Fruit fly (Drosophila melanogaster) whole organism, wandering third instar larva: ENCODE results near the gene MED27.

Experiments used
- Abd-B ChIP-seq: fragments of >200 bp; optimal IDR thresholded peaks from 2 replicates; lab custom pipeline; 2017; ENCODE audit warnings: missing biosample characterization, missing genetic modification characterization
- CG32264 ChIP-seq: fragments of 200-800 bp; sonication (Bioruptor generic); optimal IDR thresholded peaks from 2 replicates; lab custom pipeline; 2016; ENCODE audit warnings: missing biosample characterization, missing genetic modification characterization
- CG9705 ChIP-seq: fragments of 200-800 bp; sonication (Bioruptor generic); optimal IDR thresholded peaks from 2 replicates; lab custom pipeline; 2018; ENCODE audit warnings: missing biosample characterization, mild to moderate bottlenecking, missing genetic modification characterization
- CrebA ChIP-seq: fragments of 200-800 bp; sonication (Bioruptor generic); optimal IDR thresholded peaks from 2 replicates; lab custom pipeline; 2016; ENCODE audit warnings: missing biosample characterization, mild to moderate bottlenecking, missing genetic modification characterization, borderline replicate concordance
- Dfd ChIP-seq: fragments of >200 bp; optimal IDR thresholded peaks from 2 replicates; lab custom pipeline; 2017; ENCODE audit warnings: missing biosample characterization, missing genetic modification characterization
- Dif ChIP-seq: fragments of 200-275, 200-300 bp; sonication (Bioruptor generic); optimal IDR thresholded peaks from 2 replicates; lab custom pipeline; 2018; ENCODE audit warnings: missing biosample characterization, missing genetic modification characterization; ENCODE audit not compliant: partially characterized antibody
- GATAd ChIP-seq: sonication (Bioruptor generic); optimal IDR thresholded peaks from 2 replicates; lab custom pipeline; 2016; ENCODE audit warnings: missing biosample characterization, missing genetic modification characterization
- HLH106 ChIP-seq: fragments of 200-800 bp; optimal IDR thresholded peaks from 3 replicates; lab custom pipeline; 2019; ENCODE audit warnings: missing biosample characterization, mild to moderate bottlenecking, missing genetic modification characterization, moderate library complexity
- Hnf4 ChIP-seq: fragments of 200-800 bp; sonication (Bioruptor generic); optimal IDR thresholded peaks from 2 replicates; lab custom pipeline; 2016; ENCODE audit warnings: missing biosample characterization, mild to moderate bottlenecking, missing genetic modification characterization
- Hr78 ChIP-seq: fragments of >200 bp; optimal IDR thresholded peaks from 2 replicates; lab custom pipeline; 2017; ENCODE audit warnings: missing biosample characterization, missing genetic modification characterization
- Hr83 ChIP-seq: fragments of 200-300 bp; sonication (Bioruptor generic); optimal IDR thresholded peaks from 2 replicates; lab custom pipeline; 2016; ENCODE audit warnings: missing biosample characterization, mild to moderate bottlenecking, missing genetic modification characterization, moderate library complexity; ENCODE audit not compliant: poor library complexity, severe bottlenecking
- Jra ChIP-seq: sonication (Bioruptor generic); optimal IDR thresholded peaks from 2 replicates; lab custom pipeline; 2016; ENCODE audit warnings: missing biosample characterization, missing genetic modification characterization
- Mio ChIP-seq: sonication (Bioruptor generic); optimal IDR thresholded peaks from 2 replicates; lab custom pipeline; 2016; ENCODE audit warnings: missing biosample characterization, missing genetic modification characterization
- Myc ChIP-seq: fragments of >200 bp; optimal IDR thresholded peaks from 2 replicates; lab custom pipeline; 2017
- N ChIP-seq: fragments of >200 bp; optimal IDR thresholded peaks from 2 replicates; lab custom pipeline; 2018; ENCODE audit warnings: missing biosample characterization, missing external identifiers, missing genetic modification characterization
- OdsH ChIP-seq: fragments of 200-800 bp; sonication (Bioruptor generic); optimal IDR thresholded peaks from 2 replicates; lab custom pipeline; 2016; ENCODE audit warnings: missing biosample characterization, mild to moderate bottlenecking, missing genetic modification characterization
- Rel ChIP-seq, 2 experiments: fragments of 200-800 bp; sonication (Bioruptor generic) in 1 of 2; optimal IDR thresholded peaks; 2 replicates in 1 of 2; 3 replicates in 1 of 2; lab custom pipeline; 2016 to 2019; ENCODE audit warnings: mild to moderate bottlenecking in 2 of 2, missing biosample characterization in 2 of 2, missing genetic modification characterization in 2 of 2, moderate library complexity in 1 of 2
- Sp1 ChIP-seq: fragments of 200-800 bp; sonication (Bioruptor generic); optimal IDR thresholded peaks from 3 replicates; lab custom pipeline; 2019; ENCODE audit warnings: missing biosample characterization, mild to moderate bottlenecking, missing genetic modification characterization, moderate library complexity
- Vsx2 ChIP-seq: fragments of 200-300, 225-300 bp; sonication (Bioruptor generic); optimal IDR thresholded peaks from 2 replicates; lab custom pipeline; 2018; ENCODE audit warnings: missing biosample characterization, missing genetic modification characterization; ENCODE audit not compliant: partially characterized antibody
- br ChIP-seq: fragments of 200-800 bp; sonication (Bioruptor generic); optimal IDR thresholded peaks from 2 replicates; lab custom pipeline; 2016; ENCODE audit warnings: missing biosample characterization, missing genetic modification characterization
- brk ChIP-seq: fragments of 200-800 bp; sonication (Bioruptor generic); optimal IDR thresholded peaks from 2 replicates; lab custom pipeline; 2016; ENCODE audit warnings: missing biosample characterization, mild to moderate bottlenecking, missing genetic modification characterization
- dl ChIP-seq, 2 experiments: fragments of 175-275, 200-275 bp in 1 of 2; fragments of 200-275 bp in 1 of 2; sonication (Bioruptor generic); optimal IDR thresholded peaks; lab custom pipeline; 2018; ENCODE audit warnings: mild to moderate bottlenecking in 2 of 2, missing biosample characterization in 2 of 2, missing genetic modification characterization in 2 of 2, moderate library complexity in 2 of 2; ENCODE audit not compliant: partially characterized antibody in 2 of 2, insufficient read depth in 1 of 2
- dmrt93B ChIP-seq: fragments of 200-800 bp; sonication (Bioruptor generic); optimal IDR thresholded peaks from 2 replicates; lab custom pipeline; 2018; ENCODE audit warnings: missing biosample characterization, mild to moderate bottlenecking, missing genetic modification characterization
- dsf ChIP-seq: sonication (Bioruptor generic); optimal IDR thresholded peaks from 2 replicates; lab custom pipeline; 2016; ENCODE audit warnings: missing biosample characterization, missing genetic modification characterization, borderline replicate concordance
- ey ChIP-seq: fragments of 200-800 bp; sonication (Bioruptor generic); optimal IDR thresholded peaks from 2 replicates; lab custom pipeline; 2016; ENCODE audit warnings: missing biosample characterization, missing genetic modification characterization
- foxo ChIP-seq, 2 experiments: fragments of 200-800 bp; sonication (Bioruptor generic); optimal IDR thresholded peaks; 2 replicates in 1 of 2; 3 replicates in 1 of 2; lab custom pipeline; 2016 to 2017; ENCODE audit warnings: missing biosample characterization in 2 of 2, missing genetic modification characterization in 2 of 2
- fru ChIP-seq: fragments of 200-800 bp; sonication (Bioruptor generic); optimal IDR thresholded peaks from 3 replicates; lab custom pipeline; 2016; ENCODE audit warnings: missing biosample characterization, mild to moderate bottlenecking, missing genetic modification characterization
- h ChIP-seq: fragments of 200-800 bp; sonication (Bioruptor generic); optimal IDR thresholded peaks from 3 replicates; lab custom pipeline; 2016; ENCODE audit warnings: missing biosample characterization, mild to moderate bottlenecking, missing genetic modification characterization
- jim ChIP-seq: fragments of 175-275, 200-325 bp; sonication (Bioruptor generic); optimal IDR thresholded peaks from 2 replicates; lab custom pipeline; 2016; ENCODE audit warnings: missing biosample characterization, mild to moderate bottlenecking, missing genetic modification characterization
- lola ChIP-seq: fragments of >200 bp; optimal IDR thresholded peaks from 2 replicates; lab custom pipeline; 2017; ENCODE audit warnings: missing biosample characterization, missing genetic modification characterization
- pan ChIP-seq: fragments of >200 bp; optimal IDR thresholded peaks from 2 replicates; lab custom pipeline; 2017
- psq ChIP-seq: fragments of 200-800 bp; sonication (Bioruptor generic); optimal IDR thresholded peaks from 3 replicates; lab custom pipeline; 2017; ENCODE audit warnings: missing biosample characterization, mild to moderate bottlenecking, missing genetic modification characterization, moderate library complexity
- rgr ChIP-seq: fragments of 200-800 bp; sonication (Bioruptor generic); optimal IDR thresholded peaks from 3 replicates; lab custom pipeline; 2016; ENCODE audit warnings: missing biosample characterization, mild to moderate bottlenecking, missing genetic modification characterization
- sage ChIP-seq: fragments of 200-800 bp; sonication (Bioruptor generic); optimal IDR thresholded peaks from 2 replicates; lab custom pipeline; 2016; ENCODE audit warnings: missing biosample characterization, mild to moderate bottlenecking, missing genetic modification characterization
- sv ChIP-seq: fragments of 200-800 bp; sonication (Bioruptor generic); optimal IDR thresholded peaks from 3 replicates; lab custom pipeline; 2016; ENCODE audit warnings: missing biosample characterization, missing genetic modification characterization
- tai ChIP-seq: sonication (Bioruptor generic); optimal IDR thresholded peaks from 2 replicates; lab custom pipeline; 2016; ENCODE audit warnings: missing biosample characterization, missing genetic modification characterization
- usp ChIP-seq: fragments of >200 bp; optimal IDR thresholded peaks from 2 replicates; lab custom pipeline; 2017; ENCODE audit warnings: missing biosample characterization, missing genetic modification characterization
- woc ChIP-seq: sonication (Bioruptor generic); optimal IDR thresholded peaks from 2 replicates; lab custom pipeline; 2016; ENCODE audit warnings: missing biosample characterization, mild to moderate bottlenecking, missing genetic modification characterization

The MED27 gene

DNA sequence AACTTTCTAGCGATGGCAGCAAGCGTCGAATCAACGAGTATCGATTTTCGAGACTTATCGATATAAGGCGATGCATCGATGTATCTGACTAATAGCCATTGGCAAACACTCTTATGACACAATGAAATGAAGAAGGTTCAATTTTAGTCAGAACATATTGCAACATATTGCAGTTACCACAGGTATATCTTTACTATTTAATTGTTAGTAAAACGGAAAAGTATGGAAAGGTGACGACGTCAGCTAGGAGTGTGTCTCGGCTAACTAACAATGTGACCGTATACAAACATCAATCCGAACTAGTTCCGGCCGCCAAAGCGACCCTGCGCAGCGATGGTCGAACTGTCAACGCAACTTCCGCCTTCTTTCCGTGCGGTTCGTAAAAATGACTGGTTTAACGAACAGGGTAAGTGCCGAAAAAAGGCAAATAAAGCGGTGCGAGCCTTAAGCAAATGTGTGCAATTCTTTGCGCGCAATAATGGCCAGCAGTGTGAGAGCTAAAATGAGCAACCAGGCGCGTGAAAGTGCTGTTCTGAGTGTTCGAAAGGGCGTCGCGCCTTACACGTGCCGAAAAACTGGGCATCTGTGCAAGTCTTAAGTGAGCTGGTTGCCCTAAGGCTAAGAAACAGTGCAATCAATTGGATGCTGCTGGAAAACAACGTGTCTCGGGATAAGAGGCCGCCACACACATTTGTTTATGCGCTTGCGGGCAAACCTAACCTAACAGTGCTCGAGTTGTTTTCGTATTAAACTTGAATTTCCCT lies 30.6 kb upstream of the MED27 start, which contains the start of the genes Dph4, Spec2 and RpL13A:
Gene Dph4 (minus strand): TSS at position 11 of the 764 bp plus-strand sequence.
Gene Spec2 (minus strand): TSS at position 11 of the 764 bp plus-strand sequence.
Gene RpL13A (plus strand): TSS at position 360 of the 764 bp plus-strand sequence.
- no peak for TF ChIP-seq Rel (GFP tag; optimal IDR thresholded peaks at IDR 0.05; lab: Kevin White, UChicago)
- peak; percentile 53 for TF ChIP-seq Rel (tag; optimal IDR thresholded peaks at IDR 0.05; lab: Kevin White, UChicago)
- TF ChIP-seq CG9705 (GFP tag; lab: Kevin White, UChicago) = peak; percentile 96
- peak; percentile 84 for TF ChIP-seq OdsH (GFP tag; lab: Kevin White, UChicago)
- peak; percentile 90 for TF ChIP-seq h (GFP tag; lab: Kevin White, UChicago)
- TF ChIP-seq dmrt93B = peak; percentile 94
- no peak for TF ChIP-seq jim (GFP tag; lab: Kevin White, UChicago)
- TF ChIP-seq foxo (GFP tag; optimal IDR thresholded peaks at IDR 0.05; lab: Kevin White, UChicago) = peak; percentile 42 to 80
- TF ChIP-seq CG32264 = peak; percentile 69
- TF ChIP-seq Abd-B (GFP tag; lab: Kevin White, UChicago) = no peak
- TF ChIP-seq usp (GFP tag; lab: Kevin White, UChicago) = no peak
- peak; percentile 16 for TF ChIP-seq Myc (lab: Kevin White, UChicago)
- TF ChIP-seq Hnf4 (GFP tag; lab: Kevin White, UChicago) = no peak
- no peak for TF ChIP-seq pan (lab: Kevin White, UChicago)
- TF ChIP-seq sage (GFP tag; lab: Kevin White, UChicago) = no peak
- TF ChIP-seq tai (GFP tag; lab: Kevin White, UChicago) = no peak
- peak; percentile 96 for TF ChIP-seq Hr83 (GFP tag; lab: Kevin White, UChicago)
- TF ChIP-seq HLH106 (tag; lab: Kevin White, UChicago) = peak; percentile 84
- TF ChIP-seq brk (GFP tag; lab: Kevin White, UChicago) = no peak
- peak; percentile 69 for TF ChIP-seq psq (GFP tag; lab: Kevin White, UChicago)
- peak; percentile 84 for TF ChIP-seq sv
- TF ChIP-seq br (GFP tag; lab: Kevin White, UChicago) = peak; percentile 88
- peak; percentile 87 for TF ChIP-seq fru
- no peak for TF ChIP-seq N (GFP tag; lab: Kevin White, UChicago)
- no peak for TF ChIP-seq Vsx2 (GFP tag; lab: Kevin White, UChicago)
- TF ChIP-seq GATAd = no peak
- TF ChIP-seq dsf (GFP tag; lab: Kevin White, UChicago) = peak; percentile 76
- TF ChIP-seq dl (GFP tag; optimal IDR thresholded peaks at IDR 0.05; lab: Kevin White, UChicago; ENCODE audit: insufficient read depth in 1 of 2, partially characterized antibody in 2 of 2) = no peak
- peak; percentile 61 for TF ChIP-seq ey (GFP tag; lab: Kevin White, UChicago)
- TF ChIP-seq lola (GFP tag; lab: Kevin White, UChicago) = no peak
- TF ChIP-seq Jra (GFP tag; lab: Kevin White, UChicago) = peak; percentile 69
- peak; percentile 93 for TF ChIP-seq Sp1
- TF ChIP-seq Dif = no peak
- no peak for TF ChIP-seq Hr78 (GFP tag; lab: Kevin White, UChicago)
- TF ChIP-seq rgr = peak; percentile 96
- no peak for TF ChIP-seq Dfd (GFP tag; lab: Kevin White, UChicago)
- peak; percentile 69 for TF ChIP-seq Mio (GFP tag; lab: Kevin White, UChicago)
- no peak for TF ChIP-seq CrebA (GFP tag; lab: Kevin White, UChicago)
- TF ChIP-seq woc (GFP tag; lab: Kevin White, UChicago) = no peak

DNA sequence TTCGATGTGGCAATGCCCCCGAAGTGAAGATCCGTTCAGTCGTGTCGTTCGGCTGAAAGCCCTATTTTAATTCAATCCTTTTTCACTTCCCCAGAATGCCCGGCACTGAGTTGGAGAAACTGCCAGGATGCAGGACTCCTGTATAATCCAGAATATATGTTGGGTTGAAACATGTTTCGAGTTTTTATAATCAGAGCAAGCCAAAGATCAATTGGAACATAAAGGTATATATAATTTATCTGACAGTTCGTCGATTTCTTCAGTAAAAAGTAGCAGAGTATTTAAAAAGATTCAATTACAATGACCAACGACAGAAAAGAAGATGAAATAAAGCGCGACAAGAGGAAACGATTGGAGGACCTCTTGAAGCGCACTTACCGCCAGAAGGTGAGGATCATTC lies 27.4 kb upstream of the MED27 start, which contains the start of gene CG31551:
Gene CG31551 (plus strand): TSS at position 301 of the 400 bp plus-strand sequence.
- TF ChIP-seq woc (GFP tag; lab: Kevin White, UChicago) = no peak
- no peak for TF ChIP-seq usp (GFP tag; lab: Kevin White, UChicago)
- no peak for TF ChIP-seq Vsx2 (GFP tag; lab: Kevin White, UChicago)
- no peak for TF ChIP-seq h (GFP tag; lab: Kevin White, UChicago)
- TF ChIP-seq lola (GFP tag; lab: Kevin White, UChicago) = no peak
- no peak for TF ChIP-seq CG32264
- no peak for TF ChIP-seq tai (GFP tag; lab: Kevin White, UChicago)
- no peak for TF ChIP-seq dl (GFP tag; optimal IDR thresholded peaks at IDR 0.05; lab: Kevin White, UChicago; ENCODE audit: insufficient read depth in 1 of 2, partially characterized antibody in 2 of 2)
- no peak for TF ChIP-seq psq (GFP tag; lab: Kevin White, UChicago)
- TF ChIP-seq dsf (GFP tag; lab: Kevin White, UChicago) = no peak
- TF ChIP-seq fru = no peak
- no peak for TF ChIP-seq Dfd (GFP tag; lab: Kevin White, UChicago)
- no peak for TF ChIP-seq Sp1
- TF ChIP-seq jim (GFP tag; lab: Kevin White, UChicago) = no peak
- TF ChIP-seq, all 38 proteins: peak for 0
